Fruit fly (Drosophila melanogaster): Measurements from ENCODE around the gene CG12259.

Gene CG12259

DNA sequence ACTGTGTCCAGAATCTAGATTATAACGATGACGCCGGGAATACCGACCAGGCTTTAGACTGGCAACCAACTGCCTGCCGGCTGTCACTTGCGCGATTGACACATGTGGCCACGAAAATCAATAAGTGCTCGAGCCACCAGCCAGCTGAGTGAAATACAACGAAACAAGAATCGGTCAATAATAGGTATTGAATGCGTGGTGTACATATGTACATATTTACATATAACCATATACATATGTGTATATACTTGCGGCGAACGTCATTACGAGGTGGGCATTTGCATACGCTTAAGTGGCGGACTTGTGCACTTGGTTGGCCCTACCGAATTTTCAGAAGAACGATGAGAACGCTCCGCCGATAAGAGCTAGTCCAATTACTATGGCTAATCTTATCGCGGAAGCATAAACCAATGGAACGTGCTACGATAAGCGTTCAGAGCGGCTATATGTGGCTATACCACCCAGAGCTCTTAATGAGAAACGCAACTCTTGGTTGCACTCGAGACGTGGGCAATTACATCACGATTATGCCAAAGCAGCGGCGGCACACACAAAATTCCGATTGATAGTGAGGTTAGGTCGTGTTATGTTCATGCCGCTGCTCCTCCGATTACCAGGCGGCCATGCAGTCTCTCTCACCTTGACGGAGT is 25.8 kb upstream of the CG12259 start (continued):
- TF ChIP-seq CG10431 (GFP tag; optimal IDR thresholded peaks at IDR 0.05) = peak; percentile 49
- TF ChIP-seq CG8478 (optimal IDR thresholded peaks at IDR 0.05) = no peak
- no peak for TF ChIP-seq Camta (GFP tag; optimal IDR thresholded peaks at IDR 0.05)
- no peak for TF ChIP-seq sqz (GFP tag; optimal IDR thresholded peaks at IDR 0.05)
- TF ChIP-seq ara (GFP tag; IDR thresholded peaks at IDR 0.05) = 0 out of 2 replicates have a peak, but pooled peaks have one; percentile 38
- TF ChIP-seq bsh (GFP tag; optimal IDR thresholded peaks at IDR 0.05) = peak in 1 of 2 experiments; percentile 46
- TF ChIP-seq CG18619 (GFP tag; optimal IDR thresholded peaks at IDR 0.05) = no peak
- no peak for TF ChIP-seq CG11696 (GFP tag; IDR thresholded peaks at IDR 0.05)
- TF ChIP-seq CG1233 (GFP tag; optimal IDR thresholded peaks at IDR 0.05) = peak; percentile 7
- TF ChIP-seq pum (GFP tag; optimal IDR thresholded peaks at IDR 0.05) = no peak
- no peak for TF ChIP-seq Deaf1 (tag; optimal IDR thresholded peaks at IDR 0.05)
- no peak for TF ChIP-seq CG2129 (GFP tag; IDR thresholded peaks at IDR 0.05; ENCODE audit: partially characterized antibody)
- no peak for TF ChIP-seq CG12659 (GFP tag; optimal IDR thresholded peaks at IDR 0.05)
- TF ChIP-seq emc (GFP tag; optimal IDR thresholded peaks at IDR 0.05) = no peak
- peak; percentile 62 for TF ChIP-seq onecut (GFP tag; IDR thresholded peaks at IDR 0.05)
- peak; percentile 71 for TF ChIP-seq ATbp (GFP tag; optimal IDR thresholded peaks at IDR 0.05)
- no peak for TF ChIP-seq her (GFP tag; optimal IDR thresholded peaks at IDR 0.05)
- no peak for TF ChIP-seq E2f1 (GFP tag; IDR thresholded peaks at IDR 0.05)
- no peak for TF ChIP-seq fru (optimal IDR thresholded peaks at IDR 0.05)
- peak; percentile 32 for TF ChIP-seq CG2202 (tag; optimal IDR thresholded peaks at IDR 0.05)
- no peak for TF ChIP-seq az2 (GFP tag; optimal IDR thresholded peaks at IDR 0.05)
- TF ChIP-seq B-H2 (GFP tag; optimal IDR thresholded peaks at IDR 0.05) = peak; percentile 13
- TF ChIP-seq PHDP (tag; optimal IDR thresholded peaks at IDR 0.05) = peak; percentile 41
- peak; percentile 24 for TF ChIP-seq CG2875 (GFP tag; optimal IDR thresholded peaks at IDR 0.05)
- peak; percentile 57 for TF ChIP-seq wek (GFP tag; optimal IDR thresholded peaks at IDR 0.05)
- no peak for TF ChIP-seq Neu2 (GFP tag; optimal IDR thresholded peaks at IDR 0.05; ENCODE audit: borderline replicate concordance)
- peak; percentile 11 for TF ChIP-seq gcm (GFP tag; optimal IDR thresholded peaks at IDR 0.05)
- TF ChIP-seq CG10209 (GFP tag; optimal IDR thresholded peaks at IDR 0.05) = peak; percentile 5
- no peak for TF ChIP-seq HLH4C (GFP tag; IDR thresholded peaks at IDR 0.05; ENCODE audit: partially characterized antibody)
- peak in 1 of 3 experiments; percentile 10 for TF ChIP-seq lola (GFP tag; optimal IDR thresholded peaks at IDR 0.05)
- no peak for TF ChIP-seq fd102C (GFP tag; optimal IDR thresholded peaks at IDR 0.05)
- TF ChIP-seq tll (GFP tag; optimal IDR thresholded peaks at IDR 0.05) = peak in 1 of 2 experiments; percentile 48
- peak; percentile 29 for TF ChIP-seq Asciz (GFP tag; optimal IDR thresholded peaks at IDR 0.05)
- TF ChIP-seq CG13624 (GFP tag; optimal IDR thresholded peaks at IDR 0.05) = no peak
- peak; percentile 77 for TF ChIP-seq CG15601 (tag; optimal IDR thresholded peaks at IDR 0.05)
- TF ChIP-seq fd96Cb (tag; optimal IDR thresholded peaks at IDR 0.05) = no peak
- TF ChIP-seq nerfin-1 (tag; optimal IDR thresholded peaks at IDR 0.05) = peak; percentile 35
- TF ChIP-seq kni (GFP tag; optimal IDR thresholded peaks at IDR 0.05) = peak; percentile 81
- TF ChIP-seq vvl (GFP tag; IDR thresholded peaks at IDR 0.05) = no peak
- peak; percentile 51 for TF ChIP-seq CG15696 (tag; optimal IDR thresholded peaks at IDR 0.05)
- peak; percentile 10; the same call in 1 of the 3 replicates for TF ChIP-seq CG11093 (GFP tag; IDR thresholded peaks at IDR 0.05)
- peak; percentile 31; the same call in 1 of the 2 replicates for TF ChIP-seq CG4360 (GFP tag; IDR thresholded peaks at IDR 0.05)
- no peak for TF ChIP-seq CG11695 (GFP tag; IDR thresholded peaks at IDR 0.05)
- peak; percentile 47 for TF ChIP-seq sens (GFP tag)
- TF ChIP-seq trem (tag; optimal IDR thresholded peaks at IDR 0.05) = no peak
- no peak for TF ChIP-seq rib (GFP tag; IDR thresholded peaks at IDR 0.05)
- TF ChIP-seq CG13424 (tag; optimal IDR thresholded peaks at IDR 0.05) = peak; percentile 2
- 0 out of 2 replicates have a peak, but pooled peaks have one; percentile 32 for TF ChIP-seq Rfx (GFP tag; IDR thresholded peaks at IDR 0.05)
- TF ChIP-seq CG17361 (GFP tag; IDR thresholded peaks at IDR 0.05) = no peak

Data from whole organism, embryonic.